Fruit fly (Drosophila melanogaster): ENCODE data around the gene dpr16.

The dpr16 gene

dm6 chr3R:5209481-5209880 is 58.8 kb downstream of the dpr16 start (continued):
- 0 out of 3 replicates have a peak, but pooled peaks have one; percentile 27 for TF ChIP-seq ken (GFP tag; IDR thresholded peaks at IDR 0.05)
- no peak for TF ChIP-seq CG16813 (GFP tag; IDR thresholded peaks at IDR 0.05; ENCODE audit: partially characterized antibody)
- peak; percentile 63 for TF ChIP-seq CG10979 (tag; optimal IDR thresholded peaks at IDR 0.05)
- peak; percentile 66 for TF ChIP-seq fd96Cb (tag; optimal IDR thresholded peaks at IDR 0.05)
- no peak for TF ChIP-seq Max (GFP tag; optimal IDR thresholded peaks at IDR 0.05)
- TF ChIP-seq CG15269 (tag; optimal IDR thresholded peaks at IDR 0.05), result peak; percentile 35
- no peak for TF ChIP-seq bbx (GFP tag; IDR thresholded peaks at IDR 0.05; ENCODE audit: partially characterized antibody)
- TF ChIP-seq hbn (GFP tag; IDR thresholded peaks at IDR 0.05; ENCODE audit: partially characterized antibody), result no peak
- TF ChIP-seq CG10959 (GFP tag; IDR thresholded peaks at IDR 0.05), result no peak
- TF ChIP-seq CG17385 (GFP tag; optimal IDR thresholded peaks at IDR 0.05), result no peak
- 0 out of 2 replicates have a peak, but pooled peaks have one; percentile 9 for TF ChIP-seq peb (GFP tag; IDR thresholded peaks at IDR 0.05)
- no peak for TF ChIP-seq ro (GFP tag; IDR thresholded peaks at IDR 0.05)
- no peak for TF ChIP-seq CG10431 (GFP tag; optimal IDR thresholded peaks at IDR 0.05)
- no peak for TF ChIP-seq pho (GFP tag; optimal IDR thresholded peaks at IDR 0.05)
- no peak for TF ChIP-seq Lim3 (GFP tag; IDR thresholded peaks at IDR 0.05)
- no peak for TF ChIP-seq caup (GFP tag; optimal IDR thresholded peaks at IDR 0.05; ENCODE audit: severe bottlenecking)
- TF ChIP-seq Asciz (GFP tag; optimal IDR thresholded peaks at IDR 0.05), result peak; percentile 59
- no peak for TF ChIP-seq fd3F (GFP tag; optimal IDR thresholded peaks at IDR 0.05)
- TF ChIP-seq Antp (GFP tag; optimal IDR thresholded peaks at IDR 0.05), result peak; percentile 36
- peak; percentile 57; the same call in 1 of the 3 replicates for TF ChIP-seq dysf (GFP tag; IDR thresholded peaks at IDR 0.05)
- TF ChIP-seq CG7963 (GFP tag; IDR thresholded peaks at IDR 0.05; ENCODE audit: partially characterized antibody), result no peak
- peak in 1 of 3 experiments; percentile 9 for TF ChIP-seq lola (GFP tag; optimal IDR thresholded peaks at IDR 0.05)
- peak; percentile 35 for TF ChIP-seq az2 (GFP tag; optimal IDR thresholded peaks at IDR 0.05)
- no peak for TF ChIP-seq CG6765 (GFP tag; optimal IDR thresholded peaks at IDR 0.05)
- no peak for TF ChIP-seq ems (GFP tag; optimal IDR thresholded peaks at IDR 0.05)
- TF ChIP-seq corto (GFP tag; optimal IDR thresholded peaks at IDR 0.05), result no peak
- TF ChIP-seq Nf-YC (tag; optimal IDR thresholded peaks at IDR 0.05), result no peak
- TF ChIP-seq fd64A (GFP tag; optimal IDR thresholded peaks at IDR 0.05), result peak; percentile 28
- no peak for TF ChIP-seq tup (GFP tag; optimal IDR thresholded peaks at IDR 0.05)
- TF ChIP-seq CG18011 (GFP tag; optimal IDR thresholded peaks at IDR 0.05), result no peak
- TF ChIP-seq nerfin-2 (GFP tag; IDR thresholded peaks at IDR 0.05; ENCODE audit: partially characterized antibody), result no peak
- TF ChIP-seq CG32767 (GFP tag; IDR thresholded peaks at IDR 0.05), result no peak
- TF ChIP-seq sd (tag; optimal IDR thresholded peaks at IDR 0.05), result no peak
- TF ChIP-seq Optix (GFP tag; IDR thresholded peaks at IDR 0.05), result 0 out of 3 replicates have a peak, but pooled peaks have one; percentile 35
- TF ChIP-seq CG30020 (tag; optimal IDR thresholded peaks at IDR 0.05), result no peak
- TF ChIP-seq Xrp1 (GFP tag; IDR thresholded peaks at IDR 0.05), result peak; percentile 52; the same call in 1 of the 2 replicates
- no peak for TF ChIP-seq CG9797 (GFP tag; optimal IDR thresholded peaks at IDR 0.05)
- TF ChIP-seq CG16863 (GFP tag; optimal IDR thresholded peaks at IDR 0.05), result no peak
- peak; percentile 65 for TF ChIP-seq CG11504 (tag; optimal IDR thresholded peaks at IDR 0.05)
- TF ChIP-seq CG31224 (GFP tag; IDR thresholded peaks at IDR 0.05), result no peak
- TF ChIP-seq Dfd (GFP tag; optimal IDR thresholded peaks at IDR 0.05), result no peak
- TF ChIP-seq ftz-f1 (GFP tag; optimal IDR thresholded peaks at IDR 0.05), result no peak
- TF ChIP-seq Blimp-1 (GFP tag; optimal IDR thresholded peaks at IDR 0.05), result peak; percentile 61
- no peak for TF ChIP-seq en (GFP tag; optimal IDR thresholded peaks at IDR 0.05)
- TF ChIP-seq Rfx (GFP tag; IDR thresholded peaks at IDR 0.05), result no peak
- no peak for TF ChIP-seq CG8290 (GFP tag; optimal IDR thresholded peaks at IDR 0.05)
- peak in 1 of 2 experiments; percentile 22 for TF ChIP-seq CG8290 (tag; optimal IDR thresholded peaks at IDR 0.05)
- TF ChIP-seq CHES-1-like (GFP tag; optimal IDR thresholded peaks at IDR 0.05), result no peak
- TF ChIP-seq CG17568 (GFP tag; optimal IDR thresholded peaks at IDR 0.05), result no peak
- TF ChIP-seq CG6791 (GFP tag; IDR thresholded peaks at IDR 0.05; ENCODE audit: partially characterized antibody), result no peak

All from whole organism, embryonic.